Fruit fly (Drosophila melanogaster) whole organism, embryonic: ENCODE measurements around the gene Cpr11A.

Experiments used
- Blimp-1 ChIP-seq: fragments of 200-800 bp; sonication (Bioruptor generic); optimal IDR thresholded peaks from 3 replicates; lab custom pipeline; 2018; ENCODE audit warnings: missing biosample characterization, missing genetic modification characterization, mild to moderate bottlenecking, moderate library complexity, missing genetic modification reagents
- CG10147 ChIP-seq: fragments of 200-800 bp; sonication (Bioruptor generic); optimal IDR thresholded peaks from 2 replicates; lab custom pipeline; 2019; ENCODE audit warnings: missing biosample characterization, mild to moderate bottlenecking, missing genetic modification characterization, moderate library complexity
- CG10366 ChIP-seq: fragments of 200-800 bp; sonication (Bioruptor generic); IDR thresholded peaks from 2 replicates; pipeline ENCODE4 v1.3.6; 2022; ENCODE audit warnings: missing biosample characterization, missing genetic modification characterization
- CG11695 ChIP-seq: fragments of 200-800 bp; sonication (Bioruptor generic); IDR thresholded peaks from 3 replicates; pipeline ENCODE4 v1.3.6; 2022; ENCODE audit warnings: missing biosample characterization, missing genetic modification characterization
- CG12659 ChIP-seq: fragments of 200-800 bp; sonication (Bioruptor generic); optimal IDR thresholded peaks from 3 replicates; lab custom pipeline; 2017; ENCODE audit warnings: mild to moderate bottlenecking, missing biosample characterization, missing genetic modification reagents, missing genetic modification characterization
- CG16815 ChIP-seq: fragments of 200-800 bp; sonication (Bioruptor generic); optimal IDR thresholded peaks from 3 replicates; lab custom pipeline; 2017; ENCODE audit warnings: missing biosample characterization, mild to moderate bottlenecking, missing genetic modification characterization
- CG2202 ChIP-seq: fragments of 200-800 bp; sonication (Bioruptor generic); optimal IDR thresholded peaks from 2 replicates; lab custom pipeline; 2018; ENCODE audit warnings: missing biosample characterization, mild to moderate bottlenecking, missing genetic modification characterization
- CG2712 ChIP-seq: fragments of 200-800 bp; optimal IDR thresholded peaks from 3 replicates; lab custom pipeline; 2019; ENCODE audit warnings: missing biosample characterization, mild to moderate bottlenecking, missing genetic modification characterization, moderate library complexity
- CG3163 ChIP-seq: fragments of 200-800 bp; sonication (Bioruptor generic); optimal IDR thresholded peaks from 3 replicates; lab custom pipeline; 2016; ENCODE audit warnings: missing biosample characterization, missing genetic modification characterization
- CG4360 ChIP-seq: fragments of 200-800 bp; sonication (Bioruptor generic); IDR thresholded peaks from 2 replicates; pipeline ENCODE4 v1.3.6; 2022; ENCODE audit warnings: missing biosample characterization, missing genetic modification characterization
- CG6272 ChIP-seq: fragments of 200-800 bp; sonication (Bioruptor generic); IDR thresholded peaks from 2 replicates; pipeline ENCODE4 v1.3.6; 2022; ENCODE audit warnings: missing biosample characterization, missing genetic modification characterization
- CG7963 ChIP-seq: fragments of 200-800 bp; sonication (Bioruptor generic); IDR thresholded peaks from 3 replicates; pipeline ENCODE4 v1.3.6; 2022; ENCODE audit warnings: missing biosample characterization, missing genetic modification characterization; ENCODE audit not compliant: partially characterized antibody
- CG8359 ChIP-seq: fragments of 200-800 bp; sonication (Bioruptor generic); optimal IDR thresholded peaks from 2 replicates; lab custom pipeline; 2017; ENCODE audit warnings: missing biosample characterization, mild to moderate bottlenecking, missing genetic modification characterization, borderline replicate concordance
- CG9215 ChIP-seq: fragments of 200-800 bp; sonication (Bioruptor generic); IDR thresholded peaks from 2 replicates; pipeline ENCODE4 v1.3.6; 2022; ENCODE audit warnings: missing biosample characterization, missing genetic modification characterization
- CoRest ChIP-seq: fragments of 200-800 bp; sonication (Bioruptor generic); optimal IDR thresholded peaks from 3 replicates; lab custom pipeline; 2018; ENCODE audit warnings: missing biosample characterization, mild to moderate bottlenecking, missing genetic modification characterization, moderate library complexity
- Deaf1 ChIP-seq: fragments of 200-800 bp; optimal IDR thresholded peaks from 3 replicates; lab custom pipeline; 2019; ENCODE audit warnings: missing biosample characterization, mild to moderate bottlenecking, missing genetic modification characterization, moderate library complexity
- Drgx ChIP-seq: fragments of 200-800 bp; sonication (Bioruptor generic); IDR thresholded peaks from 2 replicates; pipeline ENCODE4 v1.3.6; 2022; ENCODE audit warnings: missing biosample characterization, missing genetic modification characterization
- Elba2 ChIP-seq: fragments of 200-800 bp; sonication (Bioruptor generic); optimal IDR thresholded peaks from 3 replicates; lab custom pipeline; 2016; ENCODE audit warnings: missing biosample characterization, missing genetic modification characterization
- HHEX ChIP-seq: fragments of 200-800 bp; sonication (Bioruptor generic); optimal IDR thresholded peaks from 3 replicates; lab custom pipeline; 2017; ENCODE audit warnings: missing biosample characterization, mild to moderate bottlenecking, missing genetic modification characterization, missing genetic modification reagents
- Lhr ChIP-seq: fragments of 200-800 bp; sonication (Bioruptor generic); optimal IDR thresholded peaks from 3 replicates; lab custom pipeline; 2017; ENCODE audit warnings: mild to moderate bottlenecking, missing biosample characterization, missing genetic modification reagents, missing genetic modification characterization
- Med ChIP-seq: fragments of 200-800 bp; sonication (Bioruptor generic); peaks from one replicate; lab custom pipeline; 2016; ENCODE audit warnings: missing biosample characterization, missing genetic modification characterization, mild to moderate bottlenecking, inconsistent platforms, moderate library complexity
- NfI ChIP-seq: fragments of 200-800 bp; sonication (Bioruptor generic); optimal IDR thresholded peaks from 3 replicates; lab custom pipeline; 2018; ENCODE audit warnings: missing biosample characterization, mild to moderate bottlenecking, missing genetic modification characterization, moderate library complexity
- PHDP ChIP-seq: fragments of 200-800 bp; sonication (Bioruptor generic); optimal IDR thresholded peaks from 3 replicates; lab custom pipeline; 2018; ENCODE audit warnings: missing biosample characterization, mild to moderate bottlenecking, missing genetic modification characterization, moderate library complexity
- Sox100B ChIP-seq: fragments of 200-800 bp; sonication (Bioruptor generic); optimal IDR thresholded peaks from 3 replicates; lab custom pipeline; 2018; ENCODE audit warnings: missing biosample characterization, mild to moderate bottlenecking, missing genetic modification characterization
- btn ChIP-seq: fragments of 200-800 bp; sonication (Bioruptor generic); optimal IDR thresholded peaks from 2 replicates; lab custom pipeline; 2016; ENCODE audit warnings: missing biosample characterization, missing genetic modification characterization
- crol ChIP-seq: fragments of 200-800 bp; sonication (Bioruptor generic); IDR thresholded peaks from 2 replicates; pipeline ENCODE4 v1.3.6; 2022; ENCODE audit warnings: missing biosample characterization, missing genetic modification characterization
- dmrt99B ChIP-seq: fragments of 200-800 bp; sonication (Bioruptor generic); optimal IDR thresholded peaks from 2 replicates; lab custom pipeline; 2018; ENCODE audit warnings: missing biosample characterization, mild to moderate bottlenecking, missing genetic modification characterization, moderate library complexity
- dysf ChIP-seq: fragments of 200-800 bp; sonication (Bioruptor generic); IDR thresholded peaks from 3 replicates; pipeline ENCODE4 v1.3.6; 2022; ENCODE audit warnings: missing biosample characterization, missing genetic modification characterization
- gt ChIP-seq: fragments of 200-800 bp; sonication (Bioruptor generic); IDR thresholded peaks from 2 replicates; pipeline ENCODE4 v1.3.6; 2022; ENCODE audit warnings: missing biosample characterization, missing genetic modification characterization
- lov ChIP-seq, 2 experiments: fragments of 200-800 bp in 1 of 2; fragments of >200 bp in 1 of 2; sonication (Bioruptor generic) in 1 of 2; IDR thresholded peaks in 1 of 2; optimal IDR thresholded peaks in 1 of 2; 2 replicates in 1 of 2; 3 replicates in 1 of 2; pipeline versions ENCODE4 v1.3.6 to Lab custom; 2017 to 2022; ENCODE audit warnings: missing biosample characterization in 1 of 2, missing genetic modification characterization in 1 of 2
- pros ChIP-seq: fragments of 200-800 bp; sonication (Bioruptor generic); optimal IDR thresholded peaks from 3 replicates; lab custom pipeline; 2019; ENCODE audit warnings: missing biosample characterization, mild to moderate bottlenecking, missing genetic modification characterization, moderate library complexity
- pum ChIP-seq: fragments of 200-800 bp; sonication (Bioruptor generic); optimal IDR thresholded peaks from 2 replicates; lab custom pipeline; 2016; ENCODE audit warnings: missing biosample characterization, missing genetic modification characterization
- sima ChIP-seq: fragments of 200-800 bp; sonication (Bioruptor generic); optimal IDR thresholded peaks from 2 replicates; lab custom pipeline; 2016; ENCODE audit warnings: missing biosample characterization, missing genetic modification characterization
- slou ChIP-seq: fragments of 200-800 bp; sonication (Bioruptor generic); optimal IDR thresholded peaks from 3 replicates; lab custom pipeline; 2016; ENCODE audit warnings: missing biosample characterization, missing genetic modification characterization
- tgo ChIP-seq: fragments of 200-800 bp; sonication (Bioruptor generic); IDR thresholded peaks from 3 replicates; pipeline ENCODE4 v1.3.6; 2022; ENCODE audit warnings: missing biosample characterization, missing genetic modification characterization

Cpr11A gene

DNA sequence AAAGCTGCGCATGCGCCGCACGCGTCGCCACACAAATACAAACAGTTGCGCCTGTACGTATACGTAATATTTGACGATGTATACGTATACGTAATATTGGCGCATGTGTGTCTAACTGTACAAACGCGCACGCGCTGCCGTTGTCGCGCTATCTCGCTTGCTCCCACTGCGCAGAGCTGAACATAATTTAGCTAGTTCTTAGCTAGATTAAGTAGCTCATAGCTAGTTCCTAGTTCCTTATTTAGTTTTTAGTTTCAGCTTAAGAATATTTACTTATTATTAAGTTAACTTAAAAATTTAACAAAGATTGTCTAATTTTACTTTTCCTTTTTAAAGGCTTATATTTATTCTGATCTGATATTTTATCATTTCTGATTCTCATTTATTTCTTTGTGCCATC lies 6.5 kb upstream of the Cpr11A start (continued):
- TF ChIP-seq dysf (0 out of 3 replicates have a peak, but pooled peaks have one; percentile 34), lov (optimal IDR thresholded peaks at IDR 0.05; lab: Kevin White, UChicago) (no peak), lov (GFP tag; IDR thresholded peaks at IDR 0.05; lab: Robert Waterston, UW) (no peak), CG2712 (tag; lab: Kevin White, UChicago) (peak; percentile 35), Deaf1 (tag; lab: Kevin White, UChicago) (peak; percentile 6), Blimp-1 (GFP tag; lab: Kevin White, UChicago) (peak; percentile 3), btn (GFP tag; lab: Kevin White, UChicago) (no peak), HHEX (GFP tag; lab: Kevin White, UChicago) (peak; percentile 30), tgo (no peak), CG16815 (GFP tag; lab: Kevin White, UChicago) (no peak), crol (GFP tag; lab: Robert Waterston, UW) (no peak), CoRest (tag; lab: Kevin White, UChicago) (peak; percentile 48), Sox100B (GFP tag; lab: Kevin White, UChicago) (peak; percentile 45), CG10147 (GFP tag; lab: Kevin White, UChicago) (peak; percentile 24), CG11695 (GFP tag; lab: Robert Waterston, UW) (0 out of 3 replicates have a peak, but pooled peaks have one; percentile 38), CG12659 (peak; percentile 31), slou (GFP tag; lab: Kevin White, UChicago) (no peak), Drgx (no peak), NfI (peak; percentile 40)
- TF ChIP-seq, all 482 proteins: peak for 88

DNA sequence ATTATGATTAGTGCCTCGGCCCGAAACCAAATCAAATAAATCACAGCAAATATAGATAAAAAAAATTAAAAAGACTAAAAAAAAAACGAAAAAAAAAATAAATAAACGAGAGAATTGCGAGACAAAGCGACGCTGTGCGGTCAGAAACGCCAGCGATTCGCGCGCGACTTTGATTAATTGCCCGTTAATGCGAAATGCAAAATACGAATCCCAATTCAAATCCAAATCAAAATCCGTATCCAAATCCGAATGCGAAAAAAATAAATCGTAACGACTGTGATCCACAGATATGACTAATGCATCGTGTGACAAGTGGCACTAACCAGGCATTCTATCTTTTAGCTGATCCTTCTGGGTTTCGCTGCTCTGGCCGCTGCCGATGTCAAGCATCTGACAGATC lies 715 bp downstream of the Cpr11A start:
- TF ChIP-seq CG8359 (GFP tag; lab: Kevin White, UChicago) (peak; percentile 95), pum (no peak), Med (peak; percentile 44)
- TF ChIP-seq, all 482 proteins: peak for 2

DNA sequence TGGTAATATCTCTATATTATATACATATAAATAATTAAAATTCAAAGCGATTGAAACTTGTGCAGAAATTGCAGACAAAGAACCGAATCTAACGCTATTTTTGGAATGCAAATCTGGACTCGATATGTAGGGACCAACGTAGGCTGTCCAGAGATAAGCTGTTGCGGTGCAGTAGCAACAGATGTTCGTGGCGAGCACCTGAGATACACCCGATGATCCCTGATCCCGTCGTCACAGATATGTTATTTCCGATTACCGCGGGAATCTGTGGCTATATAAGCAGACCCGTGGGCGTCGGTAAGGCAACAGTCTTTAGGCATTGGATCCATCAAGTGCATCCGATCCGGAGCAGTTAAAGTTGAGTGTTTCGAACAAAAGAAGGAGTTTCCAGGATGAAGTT lies 3.2 kb downstream of the Cpr11A start, which contains the start of gene Lsp1alpha:
Lsp1alpha (plus strand) TSS at position 301 of the 400 bp plus-strand sequence.
- no peak for TF ChIP-seq Lhr (GFP tag; lab: Kevin White, UChicago)
- TF ChIP-seq CG6272, result no peak
- TF ChIP-seq lov (optimal IDR thresholded peaks at IDR 0.05; lab: Kevin White, UChicago), result no peak
- TF ChIP-seq lov (GFP tag; IDR thresholded peaks at IDR 0.05; lab: Robert Waterston, UW), result no peak
- no peak for TF ChIP-seq Med
- TF ChIP-seq pros (GFP tag; lab: Kevin White, UChicago), result no peak
- no peak for TF ChIP-seq gt (GFP tag; lab: Robert Waterston, UW)
- no peak for TF ChIP-seq Blimp-1 (GFP tag; lab: Kevin White, UChicago)
- TF ChIP-seq CG2202 (tag; lab: Kevin White, UChicago), result no peak
- no peak for TF ChIP-seq dmrt99B (tag; lab: Kevin White, UChicago)
- no peak for TF ChIP-seq CG10366
- no peak for TF ChIP-seq Elba2 (GFP tag; lab: Kevin White, UChicago)
- TF ChIP-seq pum, result no peak
- TF ChIP-seq CG9215, result no peak
- no peak for TF ChIP-seq crol (GFP tag; lab: Robert Waterston, UW)
- no peak for TF ChIP-seq CG7963 (GFP tag; lab: Robert Waterston, UW)
- no peak for TF ChIP-seq PHDP (tag; lab: Kevin White, UChicago)
- no peak for TF ChIP-seq sima (GFP tag; lab: Kevin White, UChicago)
- TF ChIP-seq CG4360 (GFP tag; lab: Robert Waterston, UW), result no peak
- TF ChIP-seq CG3163 (GFP tag; lab: Kevin White, UChicago), result no peak
- TF ChIP-seq, all 482 proteins: peak for 0
